Worm (Caenorhabditis elegans) whole organism, L1 larva: ENCODE results near the gene C15B12.4.

Experiments used
- ama-1 ChIP-seq: fragments of 150-350 bp; optimal IDR thresholded peaks from 2 replicates; lab custom pipeline; 2014
- irx-1 ChIP-seq: sonication (generic microtip); optimal IDR thresholded peaks from 2 replicates; lab custom pipeline; 2016; ENCODE audit warnings: missing genetic modification characterization, missing compliant biosample characterization
- mdl-1 ChIP-seq, 2 experiments: fragments of 150-350 bp; optimal IDR thresholded peaks; 2 replicates each; lab custom pipeline; 2014 to 2017; ENCODE audit warnings: missing biosample characterization in 2 of 2, missing genetic modification characterization in 2 of 2, inconsistent platforms in 1 of 2
- mep-1 ChIP-seq: fragments of 150-350 bp; optimal IDR thresholded peaks from 2 replicates; lab custom pipeline; 2014; ENCODE audit warnings: missing biosample characterization, missing genetic modification characterization
- nhr-77 ChIP-seq: fragments of 150-350 bp; optimal IDR thresholded peaks from 2 replicates; lab custom pipeline; 2014; ENCODE audit warnings: missing biosample characterization, missing genetic modification characterization
- pqm-1 ChIP-seq: sonication (generic microtip); optimal IDR thresholded peaks from 3 replicates; lab custom pipeline; 2017; ENCODE audit warnings: missing biosample characterization, missing genetic modification characterization
- tbx-2 ChIP-seq: sonication (generic microtip); optimal IDR thresholded peaks from 2 replicates; lab custom pipeline; 2016; ENCODE audit warnings: missing genetic modification characterization, missing compliant biosample characterization

- TF ChIP-seq tbx-2 (tag; lab: Kevin White, UChicago) (no peak), nhr-77 (no peak), mep-1 (tag; lab: Kevin White, UChicago) (no peak), ama-1 (lab: Kevin White, UChicago) (no peak), pqm-1 (tag; lab: Kevin White, UChicago) (no peak), mdl-1 (tag; optimal IDR thresholded peaks at IDR 0.05; lab: Kevin White, UChicago) (no peak), irx-1 (tag; lab: Kevin White, UChicago) (no peak)
Measured at ce11 chrX:6520644-6521043, 47.1 kb upstream of the C15B12.4 start.
